Fruit fly (Drosophila melanogaster) whole organism, pupa: ENCODE results near the gene CG5104.

Source experiments
- CG8159 ChIP-seq: fragments of 200-800 bp; sonication (Bioruptor generic); optimal IDR thresholded peaks from 3 replicates; lab custom pipeline; 2018; ENCODE audit warnings: missing biosample characterization, mild to moderate bottlenecking, missing genetic modification characterization, moderate library complexity
- EcR ChIP-seq: fragments of 200-800 bp; sonication (Bioruptor generic); optimal IDR thresholded peaks from 3 replicates; lab custom pipeline; 2019; ENCODE audit warnings: missing biosample characterization, missing genetic modification characterization, mild to moderate bottlenecking, moderate library complexity, missing genetic modification reagents
- Ets98B ChIP-seq: fragments of 200-800 bp; sonication (Bioruptor generic); IDR thresholded peaks from 2 replicates; pipeline ENCODE4 v1.3.6; 2022; ENCODE audit warnings: missing biosample characterization, missing genetic modification characterization
- Snoo ChIP-seq: fragments of 200-800 bp; sonication (Bioruptor generic); optimal IDR thresholded peaks from 3 replicates; lab custom pipeline; 2017; ENCODE audit warnings: missing biosample characterization, mild to moderate bottlenecking, missing genetic modification characterization, inconsistent platforms
- gl ChIP-seq: fragments of 200-800 bp; sonication (Bioruptor generic); optimal IDR thresholded peaks from 2 replicates; lab custom pipeline; 2018; ENCODE audit warnings: missing biosample characterization, mild to moderate bottlenecking, missing genetic modification characterization
- rn ChIP-seq: fragments of 200-800 bp; sonication (Bioruptor generic); IDR thresholded peaks from 2 replicates; pipeline ENCODE4 v1.3.6; 2022; ENCODE audit warnings: missing biosample characterization, missing genetic modification characterization

- TF ChIP-seq Ets98B (GFP tag; lab: Robert Waterston, UW) (no peak), rn (GFP tag; lab: Robert Waterston, UW) (no peak), gl (no peak), Snoo (no peak), EcR (GFP tag; lab: Kevin White, UChicago) (peak; percentile 86), CG8159 (no peak)
Observed at dm6 chr3L:20511499-20512108, 9.2 kb upstream of the CG5104 start.
